Fruit fly (Drosophila melanogaster) whole organism, wandering third instar larva: ENCODE results near the gene CG8837.
A peak's percentile ranks its signal among the peaks of the same experiment; 100 is the strongest.

Experiments used
- Abd-B ChIP-seq: fragments of >200 bp; optimal IDR thresholded peaks from 2 replicates; lab custom pipeline; 2017; ENCODE audit warnings: missing biosample characterization, missing genetic modification characterization
- CG32264 ChIP-seq: fragments of 200-800 bp; sonication (Bioruptor generic); optimal IDR thresholded peaks from 2 replicates; lab custom pipeline; 2016; ENCODE audit warnings: missing biosample characterization, missing genetic modification characterization
- CG9705 ChIP-seq: fragments of 200-800 bp; sonication (Bioruptor generic); optimal IDR thresholded peaks from 2 replicates; lab custom pipeline; 2018; ENCODE audit warnings: missing biosample characterization, mild to moderate bottlenecking, missing genetic modification characterization
- CrebA ChIP-seq: fragments of 200-800 bp; sonication (Bioruptor generic); optimal IDR thresholded peaks from 2 replicates; lab custom pipeline; 2016; ENCODE audit warnings: missing biosample characterization, mild to moderate bottlenecking, missing genetic modification characterization, borderline replicate concordance
- Dif ChIP-seq: fragments of 200-275, 200-300 bp; sonication (Bioruptor generic); optimal IDR thresholded peaks from 2 replicates; lab custom pipeline; 2018; ENCODE audit warnings: missing biosample characterization, missing genetic modification characterization; ENCODE audit not compliant: partially characterized antibody
- GATAd ChIP-seq: sonication (Bioruptor generic); optimal IDR thresholded peaks from 2 replicates; lab custom pipeline; 2016; ENCODE audit warnings: missing biosample characterization, missing genetic modification characterization
- HLH106 ChIP-seq: fragments of 200-800 bp; optimal IDR thresholded peaks from 3 replicates; lab custom pipeline; 2019; ENCODE audit warnings: missing biosample characterization, mild to moderate bottlenecking, missing genetic modification characterization, moderate library complexity
- Hnf4 ChIP-seq: fragments of 200-800 bp; sonication (Bioruptor generic); optimal IDR thresholded peaks from 2 replicates; lab custom pipeline; 2016; ENCODE audit warnings: missing biosample characterization, mild to moderate bottlenecking, missing genetic modification characterization
- Hr78 ChIP-seq: fragments of >200 bp; optimal IDR thresholded peaks from 2 replicates; lab custom pipeline; 2017; ENCODE audit warnings: missing biosample characterization, missing genetic modification characterization
- Hr83 ChIP-seq: fragments of 200-300 bp; sonication (Bioruptor generic); optimal IDR thresholded peaks from 2 replicates; lab custom pipeline; 2016; ENCODE audit warnings: missing biosample characterization, mild to moderate bottlenecking, missing genetic modification characterization, moderate library complexity; ENCODE audit not compliant: poor library complexity, severe bottlenecking
- Jra ChIP-seq: sonication (Bioruptor generic); optimal IDR thresholded peaks from 2 replicates; lab custom pipeline; 2016; ENCODE audit warnings: missing biosample characterization, missing genetic modification characterization
- Mio ChIP-seq: sonication (Bioruptor generic); optimal IDR thresholded peaks from 2 replicates; lab custom pipeline; 2016; ENCODE audit warnings: missing biosample characterization, missing genetic modification characterization
- Myc ChIP-seq: fragments of >200 bp; optimal IDR thresholded peaks from 2 replicates; lab custom pipeline; 2017
- OdsH ChIP-seq: fragments of 200-800 bp; sonication (Bioruptor generic); optimal IDR thresholded peaks from 2 replicates; lab custom pipeline; 2016; ENCODE audit warnings: missing biosample characterization, mild to moderate bottlenecking, missing genetic modification characterization
- Rel ChIP-seq, 2 experiments: fragments of 200-800 bp; sonication (Bioruptor generic) in 1 of 2; optimal IDR thresholded peaks; 2 replicates in 1 of 2; 3 replicates in 1 of 2; lab custom pipeline; 2016 to 2019; ENCODE audit warnings: mild to moderate bottlenecking in 2 of 2, missing biosample characterization in 2 of 2, missing genetic modification characterization in 2 of 2, moderate library complexity in 1 of 2
- Sp1 ChIP-seq: fragments of 200-800 bp; sonication (Bioruptor generic); optimal IDR thresholded peaks from 3 replicates; lab custom pipeline; 2019; ENCODE audit warnings: missing biosample characterization, mild to moderate bottlenecking, missing genetic modification characterization, moderate library complexity
- Vsx2 ChIP-seq: fragments of 200-300, 225-300 bp; sonication (Bioruptor generic); optimal IDR thresholded peaks from 2 replicates; lab custom pipeline; 2018; ENCODE audit warnings: missing biosample characterization, missing genetic modification characterization; ENCODE audit not compliant: partially characterized antibody
- br ChIP-seq: fragments of 200-800 bp; sonication (Bioruptor generic); optimal IDR thresholded peaks from 2 replicates; lab custom pipeline; 2016; ENCODE audit warnings: missing biosample characterization, missing genetic modification characterization
- brk ChIP-seq: fragments of 200-800 bp; sonication (Bioruptor generic); optimal IDR thresholded peaks from 2 replicates; lab custom pipeline; 2016; ENCODE audit warnings: missing biosample characterization, mild to moderate bottlenecking, missing genetic modification characterization
- dmrt93B ChIP-seq: fragments of 200-800 bp; sonication (Bioruptor generic); optimal IDR thresholded peaks from 2 replicates; lab custom pipeline; 2018; ENCODE audit warnings: missing biosample characterization, mild to moderate bottlenecking, missing genetic modification characterization
- dsf ChIP-seq: sonication (Bioruptor generic); optimal IDR thresholded peaks from 2 replicates; lab custom pipeline; 2016; ENCODE audit warnings: missing biosample characterization, missing genetic modification characterization, borderline replicate concordance
- ey ChIP-seq: fragments of 200-800 bp; sonication (Bioruptor generic); optimal IDR thresholded peaks from 2 replicates; lab custom pipeline; 2016; ENCODE audit warnings: missing biosample characterization, missing genetic modification characterization
- foxo ChIP-seq, 2 experiments: fragments of 200-800 bp; sonication (Bioruptor generic); optimal IDR thresholded peaks; 2 replicates in 1 of 2; 3 replicates in 1 of 2; lab custom pipeline; 2016 to 2017; ENCODE audit warnings: missing biosample characterization in 2 of 2, missing genetic modification characterization in 2 of 2
- fru ChIP-seq: fragments of 200-800 bp; sonication (Bioruptor generic); optimal IDR thresholded peaks from 3 replicates; lab custom pipeline; 2016; ENCODE audit warnings: missing biosample characterization, mild to moderate bottlenecking, missing genetic modification characterization
- h ChIP-seq: fragments of 200-800 bp; sonication (Bioruptor generic); optimal IDR thresholded peaks from 3 replicates; lab custom pipeline; 2016; ENCODE audit warnings: missing biosample characterization, mild to moderate bottlenecking, missing genetic modification characterization
- jim ChIP-seq: fragments of 175-275, 200-325 bp; sonication (Bioruptor generic); optimal IDR thresholded peaks from 2 replicates; lab custom pipeline; 2016; ENCODE audit warnings: missing biosample characterization, mild to moderate bottlenecking, missing genetic modification characterization
- lola ChIP-seq: fragments of >200 bp; optimal IDR thresholded peaks from 2 replicates; lab custom pipeline; 2017; ENCODE audit warnings: missing biosample characterization, missing genetic modification characterization
- pan ChIP-seq: fragments of >200 bp; optimal IDR thresholded peaks from 2 replicates; lab custom pipeline; 2017
- psq ChIP-seq: fragments of 200-800 bp; sonication (Bioruptor generic); optimal IDR thresholded peaks from 3 replicates; lab custom pipeline; 2017; ENCODE audit warnings: missing biosample characterization, mild to moderate bottlenecking, missing genetic modification characterization, moderate library complexity
- rgr ChIP-seq: fragments of 200-800 bp; sonication (Bioruptor generic); optimal IDR thresholded peaks from 3 replicates; lab custom pipeline; 2016; ENCODE audit warnings: missing biosample characterization, mild to moderate bottlenecking, missing genetic modification characterization
- sage ChIP-seq: fragments of 200-800 bp; sonication (Bioruptor generic); optimal IDR thresholded peaks from 2 replicates; lab custom pipeline; 2016; ENCODE audit warnings: missing biosample characterization, mild to moderate bottlenecking, missing genetic modification characterization
- sv ChIP-seq: fragments of 200-800 bp; sonication (Bioruptor generic); optimal IDR thresholded peaks from 3 replicates; lab custom pipeline; 2016; ENCODE audit warnings: missing biosample characterization, missing genetic modification characterization
- tai ChIP-seq: sonication (Bioruptor generic); optimal IDR thresholded peaks from 2 replicates; lab custom pipeline; 2016; ENCODE audit warnings: missing biosample characterization, missing genetic modification characterization
- woc ChIP-seq: sonication (Bioruptor generic); optimal IDR thresholded peaks from 2 replicates; lab custom pipeline; 2016; ENCODE audit warnings: missing biosample characterization, mild to moderate bottlenecking, missing genetic modification characterization

Gene CG8837

DNA sequence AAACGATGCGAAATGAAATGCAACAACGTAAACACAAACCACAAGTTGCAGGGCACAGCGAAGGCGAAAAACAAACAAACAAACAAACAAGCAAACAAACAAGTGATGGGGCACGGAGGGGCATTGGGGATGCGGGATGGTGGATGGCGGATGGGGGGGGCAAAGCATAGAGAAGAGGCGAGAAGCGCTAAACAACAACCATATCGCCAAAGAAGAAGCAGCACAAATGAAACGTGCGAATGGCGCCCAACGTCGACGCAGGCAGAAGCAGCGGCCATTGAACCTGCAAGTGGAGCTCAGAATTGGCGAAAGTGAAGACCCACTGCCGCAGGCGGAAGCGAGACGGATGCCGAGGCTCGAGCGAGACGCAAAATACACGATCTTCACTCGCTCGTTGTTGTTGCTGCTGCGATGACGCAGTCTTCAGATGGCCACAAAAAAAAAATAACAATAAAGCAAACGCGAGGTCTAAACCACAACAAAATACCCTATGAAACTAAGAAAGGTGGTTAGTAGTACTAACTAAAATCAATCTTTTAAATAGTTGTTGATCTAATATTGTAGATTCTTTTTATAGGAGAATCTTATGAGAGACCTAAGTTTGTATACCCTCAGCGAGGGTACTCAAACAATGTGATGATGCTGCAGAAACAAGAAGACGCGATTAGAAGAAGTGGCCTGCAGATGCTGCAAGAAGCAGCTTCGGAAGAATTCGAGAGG is 25.9 kb downstream of the CG8837 start:
- TF ChIP-seq ey (GFP tag; lab: Kevin White, UChicago) (peak; percentile 95), h (GFP tag; lab: Kevin White, UChicago) (peak; percentile 95), Hnf4 (GFP tag; lab: Kevin White, UChicago) (peak; percentile 89), fru (GFP tag; lab: Kevin White, UChicago) (peak; percentile 93), Rel (GFP tag; optimal IDR thresholded peaks at IDR 0.05; lab: Kevin White, UChicago) (peak; percentile 75), Rel (tag; optimal IDR thresholded peaks at IDR 0.05; lab: Kevin White, UChicago) (peak; percentile 41), Sp1 (GFP tag; lab: Kevin White, UChicago) (peak; percentile 75), br (peak; percentile 88), CrebA (GFP tag; lab: Kevin White, UChicago) (peak; percentile 78), Dif (GFP tag; lab: Kevin White, UChicago) (no peak), foxo (GFP tag; optimal IDR thresholded peaks at IDR 0.05; lab: Kevin White, UChicago) (peak; percentile 51 to 91), rgr (GFP tag; lab: Kevin White, UChicago) (peak; percentile 91), brk (peak; percentile 85), Abd-B (GFP tag; lab: Kevin White, UChicago) (no peak), jim (GFP tag; lab: Kevin White, UChicago) (no peak), dsf (GFP tag; lab: Kevin White, UChicago) (peak; percentile 21), CG9705 (no peak), OdsH (peak; percentile 88), Hr83 (GFP tag; lab: Kevin White, UChicago) (no peak), sage (GFP tag; lab: Kevin White, UChicago) (peak; percentile 89), Jra (GFP tag; lab: Kevin White, UChicago) (peak; percentile 89), psq (GFP tag; lab: Kevin White, UChicago) (peak; percentile 98), tai (GFP tag; lab: Kevin White, UChicago) (peak; percentile 79), lola (GFP tag; lab: Kevin White, UChicago) (no peak), Mio (GFP tag; lab: Kevin White, UChicago) (peak; percentile 34), HLH106 (tag; lab: Kevin White, UChicago) (peak; percentile 81), woc (GFP tag; lab: Kevin White, UChicago) (peak; percentile 96), CG32264 (GFP tag; lab: Kevin White, UChicago) (peak; percentile 85), dmrt93B (GFP tag; lab: Kevin White, UChicago) (peak; percentile 68)

DNA sequence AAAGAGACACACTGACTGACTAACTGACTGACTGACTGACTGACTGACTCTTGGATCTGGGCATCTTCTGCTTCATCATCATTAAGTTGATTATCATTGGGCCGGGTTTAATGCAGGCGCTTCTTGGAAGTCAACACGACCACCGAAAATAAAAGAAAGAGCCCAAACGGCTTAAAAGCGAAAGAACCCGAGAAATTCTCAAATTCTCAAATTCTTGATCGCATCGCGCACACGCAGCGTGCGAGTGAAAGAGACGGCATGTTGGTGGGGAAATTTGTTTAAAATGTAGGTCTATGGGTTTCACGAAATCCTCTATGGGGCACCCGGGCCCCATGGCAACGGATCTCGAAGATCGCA is 26.4 kb downstream of the CG8837 start:
- TF ChIP-seq GATAd (GFP tag; lab: Kevin White, UChicago) (no peak), Vsx2 (GFP tag; lab: Kevin White, UChicago) (no peak), CG32264 (GFP tag; lab: Kevin White, UChicago) (no peak), woc (GFP tag; lab: Kevin White, UChicago) (no peak), brk (no peak), Jra (GFP tag; lab: Kevin White, UChicago) (no peak), tai (GFP tag; lab: Kevin White, UChicago) (no peak), Hr78 (GFP tag; lab: Kevin White, UChicago) (no peak), jim (GFP tag; lab: Kevin White, UChicago) (no peak), dsf (GFP tag; lab: Kevin White, UChicago) (no peak), HLH106 (tag; lab: Kevin White, UChicago) (no peak)

DNA sequence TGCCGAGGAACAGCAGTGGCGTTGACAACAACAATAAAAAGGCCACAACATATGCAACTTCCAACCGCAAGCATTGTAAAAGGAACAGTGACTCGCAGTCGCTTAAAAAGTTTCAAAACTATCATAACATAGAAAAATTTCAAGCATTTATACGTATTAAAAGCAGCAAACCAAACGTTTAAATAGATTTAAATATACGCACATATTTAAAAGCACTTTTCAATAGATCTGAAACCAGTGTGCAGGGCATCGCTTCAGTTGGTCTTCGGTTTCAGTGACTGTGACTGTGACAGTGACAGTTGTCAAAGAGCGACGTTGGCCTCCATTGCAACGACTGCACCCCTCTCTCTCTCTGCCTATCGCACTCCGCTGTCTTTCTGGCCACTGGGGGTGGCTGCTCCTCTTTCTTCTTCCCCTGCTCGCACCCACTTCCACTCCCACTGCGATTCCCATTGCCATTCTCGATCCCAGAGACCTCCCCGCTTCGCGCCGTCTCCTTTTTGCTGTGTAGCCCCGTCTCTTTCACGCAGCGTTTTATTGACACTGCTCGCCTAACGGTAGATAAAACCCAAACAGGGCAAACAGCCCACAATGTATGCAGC is 28.2 kb downstream of the CG8837 start:
- TF ChIP-seq rgr (GFP tag; lab: Kevin White, UChicago) = peak; percentile 85
- TF ChIP-seq Jra (GFP tag; lab: Kevin White, UChicago) = peak; percentile 77
- peak; percentile 78 for TF ChIP-seq ey (GFP tag; lab: Kevin White, UChicago)
- TF ChIP-seq jim (GFP tag; lab: Kevin White, UChicago) = no peak
- TF ChIP-seq br = peak; percentile 88
- TF ChIP-seq CrebA (GFP tag; lab: Kevin White, UChicago) = no peak
- no peak for TF ChIP-seq Rel (GFP tag; optimal IDR thresholded peaks at IDR 0.05; lab: Kevin White, UChicago)
- peak; percentile 23 for TF ChIP-seq Rel (tag; optimal IDR thresholded peaks at IDR 0.05; lab: Kevin White, UChicago)
- peak; percentile 89 for TF ChIP-seq tai (GFP tag; lab: Kevin White, UChicago)
- peak; percentile 76 for TF ChIP-seq brk
- TF ChIP-seq h (GFP tag; lab: Kevin White, UChicago) = peak; percentile 87
- TF ChIP-seq pan (lab: Kevin White, UChicago) = no peak
- peak; percentile 75 for TF ChIP-seq sage (GFP tag; lab: Kevin White, UChicago)
- no peak for TF ChIP-seq Myc (lab: Kevin White, UChicago)
- peak; percentile 66 for TF ChIP-seq Mio (GFP tag; lab: Kevin White, UChicago)
- peak; percentile 91 for TF ChIP-seq OdsH
- no peak for TF ChIP-seq Abd-B (GFP tag; lab: Kevin White, UChicago)
- TF ChIP-seq Vsx2 (GFP tag; lab: Kevin White, UChicago) = no peak
- TF ChIP-seq woc (GFP tag; lab: Kevin White, UChicago) = peak; percentile 70
- TF ChIP-seq CG32264 (GFP tag; lab: Kevin White, UChicago) = peak; percentile 74
- peak; percentile 7 for TF ChIP-seq sv (GFP tag; lab: Kevin White, UChicago)
- peak; percentile 6 for TF ChIP-seq CG9705
- peak; percentile 79 for TF ChIP-seq fru (GFP tag; lab: Kevin White, UChicago)
- peak; percentile 91 for TF ChIP-seq Hnf4 (GFP tag; lab: Kevin White, UChicago)
- peak; percentile 85 for TF ChIP-seq psq (GFP tag; lab: Kevin White, UChicago)
- peak; percentile 52 to 81 for TF ChIP-seq foxo (GFP tag; optimal IDR thresholded peaks at IDR 0.05; lab: Kevin White, UChicago)
- peak; percentile 67 for TF ChIP-seq dmrt93B (GFP tag; lab: Kevin White, UChicago)
- TF ChIP-seq Dif (GFP tag; lab: Kevin White, UChicago) = no peak
- peak; percentile 82 for TF ChIP-seq HLH106 (tag; lab: Kevin White, UChicago)
- TF ChIP-seq Sp1 (GFP tag; lab: Kevin White, UChicago) = peak; percentile 84
- peak; percentile 63 for TF ChIP-seq GATAd (GFP tag; lab: Kevin White, UChicago)
